Fruit fly (Drosophila melanogaster) ovary, adult (tissue): ENCODE results near the gene CG17377.

ENCODE experiments used
- CG17801 ChIP-seq: fragments of 200-800 bp; optimal IDR thresholded peaks from 2 replicates; lab custom pipeline; 2019; ENCODE audit warnings: missing biosample characterization, mild to moderate bottlenecking, missing genetic modification characterization, moderate library complexity; ENCODE audit not compliant: partially characterized antibody

The CG17377 gene

dm6 chr2L:6800794-6801193 lies 1.8 kb downstream of the CG17377 start, which contains the start of gene CG17376:
Gene CG17376 (minus strand): TSS chr2L:6800894.
- TF ChIP-seq CG17801 = no peak

dm6 chr2L:6799551-6799950 lies 3.1 kb downstream of the CG17377 start:
- TF ChIP-seq CG17801 = no peak

dm6 chr2L:6798762-6799246 lies 3.8 kb downstream of the CG17377 start, which contains the start of the genes nrv2 and CG43610:
Gene nrv2 (minus strand): TSS chr2L:6798862.
Gene CG43610 (plus strand): TSS chr2L:6799196.
- no peak for TF ChIP-seq CG17801

dm6 chr2L:6797408-6797807 lies 5.2 kb downstream of the CG17377 start:
- TF ChIP-seq CG17801 = no peak

- no peak for TF ChIP-seq CG17801
Observed at dm6 chr2L:6794956-6795522, 7.6 kb downstream of the CG17377 start.

dm6 chr2L:6794418-6794793 lies 8.2 kb downstream of the CG17377 start:
- TF ChIP-seq CG17801 = peak; percentile 7

- no peak for TF ChIP-seq CG17801
Observed at dm6 chr2L:6793763-6794417, 8.8 kb downstream of the CG17377 start.

- peak; percentile 12 for TF ChIP-seq CG17801
Observed at dm6 chr2L:6791845-6792443, 10.7 kb downstream of the CG17377 start.

- no peak for TF ChIP-seq CG17801
Observed at dm6 chr2L:6789358-6789757, 13.3 kb downstream of the CG17377 start.

- TF ChIP-seq CG17801 = no peak
Observed at dm6 chr2L:6787973-6788368, 14.7 kb downstream of the CG17377 start.

dm6 chr2L:6787029-6787972 lies 15.3 kb downstream of the CG17377 start:
- TF ChIP-seq CG17801 = peak; percentile 79

dm6 chr2L:6786674-6787028 lies 16.0 kb downstream of the CG17377 start, which contains the start of gene nrv1:
Gene nrv1 (minus strand): TSS chr2L:6786861.
- TF ChIP-seq CG17801 = no peak

- TF ChIP-seq CG17801 = no peak
Observed at dm6 chr2L:6785583-6785982, 17.1 kb downstream of the CG17377 start.

dm6 chr2L:6784235-6784634 lies 18.4 kb downstream of the CG17377 start:
- no peak for TF ChIP-seq CG17801

dm6 chr2L:6783395-6783794 lies 19.2 kb downstream of the CG17377 start:
- no peak for TF ChIP-seq CG17801

dm6 chr2L:6774853-6775252 lies 27.8 kb downstream of the CG17377 start:
- no peak for TF ChIP-seq CG17801

- no peak for TF ChIP-seq CG17801
Observed at dm6 chr2L:6773645-6774044, 29.0 kb downstream of the CG17377 start, which contains the start of gene CG17378. Gene CG17378 (plus strand): TSS chr2L:6774041.
